Worm (Caenorhabditis elegans): Measurements from ENCODE around the gene atf-7.

DNA sequence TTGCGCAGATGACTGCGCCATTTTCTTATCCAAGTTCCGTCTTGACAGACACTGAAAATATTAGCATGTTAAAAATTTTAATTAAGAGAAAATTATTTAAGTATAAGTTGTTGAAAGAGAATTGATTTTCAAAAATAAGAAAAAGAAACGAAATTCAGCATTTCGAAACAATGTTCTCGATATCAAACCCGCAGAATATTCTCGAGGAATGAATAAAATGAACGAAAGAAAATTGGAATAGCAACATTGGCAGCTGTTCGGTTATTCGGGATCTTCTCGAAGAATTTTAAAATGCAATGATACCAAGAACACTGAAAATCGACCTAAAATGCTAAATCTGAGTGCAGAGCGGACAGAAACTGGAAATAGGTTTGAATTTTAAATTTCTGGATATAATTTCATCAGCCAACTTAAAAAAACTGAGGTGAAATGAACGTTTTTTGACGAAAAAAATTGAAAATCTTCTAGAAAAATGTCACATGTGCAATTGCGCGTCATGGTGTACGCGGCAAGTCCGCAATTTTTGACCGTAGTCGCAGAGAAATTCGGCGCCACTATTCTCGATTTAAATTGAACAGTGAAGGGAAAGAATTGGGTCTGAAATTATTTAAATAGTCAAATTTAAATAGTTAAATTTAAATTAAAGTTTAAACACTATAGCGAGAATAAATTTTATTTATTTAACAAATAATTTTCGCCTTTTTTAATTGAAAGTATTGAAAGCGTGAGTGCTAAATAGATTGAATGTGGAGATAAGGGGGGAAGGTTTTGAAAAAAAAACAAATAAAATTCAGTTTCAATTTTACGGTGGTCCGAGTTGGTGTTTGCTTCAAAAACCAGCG lies 9.4 kb upstream of the atf-7 start, which contains the start of the genes cct-5 and F25F2.1:
- no peak for TF ChIP-seq tab-1 (GFP tag; IDR thresholded peaks at IDR 0.05)
- no peak for TF ChIP-seq ref-1 (GFP tag; conservative IDR thresholded peaks at IDR 0.05)
- TF ChIP-seq ztf-23 (GFP tag; IDR thresholded peaks at IDR 0.05) = peak; percentile 62; the same call in 1 of the 2 replicates
- no peak for TF ChIP-seq klf-2 (GFP tag; conservative IDR thresholded peaks at IDR 0.05)
- TF ChIP-seq T22C8.4 (GFP tag; IDR thresholded peaks at IDR 0.05) = no peak
- TF ChIP-seq ztf-29 (GFP tag; IDR thresholded peaks at IDR 0.05) = no peak
- no peak for TF ChIP-seq med-1 (GFP tag; optimal IDR thresholded peaks at IDR 0.05; ENCODE audit: insufficient read depth)
- 0 out of 2 replicates have a peak, but pooled peaks have one; percentile 29 for TF ChIP-seq flt-1 (GFP tag; IDR thresholded peaks at IDR 0.05)
- no peak for TF ChIP-seq cog-1 (tag; optimal IDR thresholded peaks at IDR 0.05)

Data from whole organism, midembryonic.